Fruit fly (Drosophila melanogaster) whole organism, embryonic: ENCODE results near the gene org-1.
A peak's percentile ranks its signal among the peaks of the same experiment; 100 is the strongest.

Source experiments
- CG8478 ChIP-seq: fragments of >200 bp; optimal IDR thresholded peaks from 2 replicates; lab custom pipeline; 2018
- Oli ChIP-seq: fragments of 200-800 bp; sonication (Bioruptor generic); optimal IDR thresholded peaks from 2 replicates; lab custom pipeline; 2018; ENCODE audit warnings: missing biosample characterization, mild to moderate bottlenecking, missing genetic modification characterization, moderate library complexity
- tll ChIP-seq, 2 experiments: fragments of 200-800 bp in 1 of 2; fragments of >200 bp in 1 of 2; sonication (Bioruptor generic) in 1 of 2; optimal IDR thresholded peaks; 2 replicates each; lab custom pipeline; 2017 to 2019; ENCODE audit warnings: missing biosample characterization in 2 of 2, missing genetic modification characterization in 2 of 2, mild to moderate bottlenecking in 1 of 2, moderate library complexity in 1 of 2

dm6 chrX:8493473-8493872 lies 38.6 kb upstream of the org-1 start:
- TF ChIP-seq CG8478 (lab: Kevin White, UChicago) (no peak), tll (GFP tag; optimal IDR thresholded peaks at IDR 0.05; lab: Kevin White, UChicago) (no peak), Oli (tag; lab: Kevin White, UChicago) (peak; percentile 41)
